Worm (Caenorhabditis elegans) whole organism, mixed stage, embryonic: Measurements from ENCODE around the gene cid-1.

Experiments
- ceh-39 ChIP-seq: fragments of 150-350 bp; optimal IDR thresholded peaks from 2 replicates; lab custom pipeline; 2014; ENCODE audit warnings: missing biosample characterization, missing genetic modification characterization
- elt-1 ChIP-seq: sonication (generic microtip); optimal IDR thresholded peaks from 2 replicates; lab custom pipeline; 2017; ENCODE audit warnings: missing genetic modification characterization, mild to moderate bottlenecking, missing compliant biosample characterization, antibody characterized with exemption, moderate library complexity, borderline replicate concordance; ENCODE audit not compliant: insufficient read depth
- lin-13 ChIP-seq: fragments of 150-350 bp; optimal IDR thresholded peaks from 2 replicates; lab custom pipeline; 2014; ENCODE audit warnings: missing biosample characterization, missing genetic modification characterization
- mep-1 ChIP-seq: fragments of 150-350 bp; optimal IDR thresholded peaks from 2 replicates; lab custom pipeline; 2017; ENCODE audit warnings: missing biosample characterization, missing genetic modification reagents, missing genetic modification characterization, inconsistent platforms
- mls-2 ChIP-seq: sonication (generic microtip); optimal IDR thresholded peaks from 2 replicates; lab custom pipeline; 2016; ENCODE audit warnings: mild to moderate bottlenecking, missing genetic modification characterization, moderate library complexity, missing compliant biosample characterization
- nhr-76 ChIP-seq: sonication (generic microtip); optimal IDR thresholded peaks from 2 replicates; lab custom pipeline; 2017; ENCODE audit warnings: missing biosample characterization, missing genetic modification characterization
- tbx-8 ChIP-seq: fragments of 200-800 bp; sonication (Bioruptor generic); optimal IDR thresholded peaks from 2 replicates; lab custom pipeline; 2018; ENCODE audit warnings: mild to moderate bottlenecking, missing genetic modification characterization, moderate library complexity, missing compliant biosample characterization
- unc-120 ChIP-seq: sonication (generic microtip); optimal IDR thresholded peaks from 2 replicates; lab custom pipeline; 2017; ENCODE audit warnings: missing genetic modification characterization, missing compliant biosample characterization; ENCODE audit not compliant: poor library complexity, severe bottlenecking
- unc-62 ChIP-seq: fragments of 150-350 bp; optimal IDR thresholded peaks from 2 replicates; lab custom pipeline; 2014; ENCODE audit warnings: missing biosample characterization, missing genetic modification reagents, missing genetic modification characterization
- ztf-11 ChIP-seq: fragments of 150-350 bp; optimal IDR thresholded peaks from 2 replicates; lab custom pipeline; 2014; ENCODE audit warnings: missing biosample characterization, missing genetic modification characterization

DNA sequence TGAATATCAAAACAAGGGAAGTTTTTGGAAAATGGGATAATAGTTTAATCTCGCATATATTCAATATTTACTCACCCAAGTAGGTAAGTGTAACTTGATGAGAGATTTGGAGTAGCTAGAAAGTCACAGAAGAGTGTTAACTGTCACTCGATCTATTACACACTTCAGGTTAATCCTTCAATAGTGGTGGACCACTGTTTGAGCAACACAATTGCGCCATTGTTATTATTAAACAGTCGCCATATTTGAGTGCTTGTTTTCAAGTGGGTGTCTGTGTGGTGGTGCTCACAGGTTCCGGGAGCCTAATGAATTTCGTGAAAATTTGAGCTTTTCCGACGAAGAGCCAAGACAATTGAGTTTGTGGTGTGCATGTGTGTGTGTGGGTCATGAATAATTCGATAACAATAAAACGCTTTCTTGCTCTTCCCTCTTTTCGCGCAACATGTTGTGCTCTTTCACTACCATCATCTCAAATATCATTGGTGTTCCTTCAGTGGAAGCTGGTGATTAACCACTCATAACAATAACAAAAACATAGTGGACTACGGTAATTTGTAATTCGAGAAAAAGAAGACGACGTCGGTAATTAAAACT lies 34.7 kb upstream of the cid-1 start:
- TF ChIP-seq mep-1 (tag; lab: Kevin White, UChicago) (no peak), ztf-11 (tag; lab: Kevin White, UChicago) (no peak), mls-2 (tag; lab: Kevin White, UChicago) (no peak), unc-120 (tag; lab: Kevin White, UChicago) (no peak), nhr-76 (tag; lab: Kevin White, UChicago) (no peak), ceh-39 (tag; lab: Kevin White, UChicago) (no peak), unc-62 (no peak), lin-13 (no peak), elt-1 (tag; lab: Kevin White, UChicago) (no peak), tbx-8 (GFP tag; lab: Kevin White, UChicago) (no peak)
